Fruit fly (Drosophila melanogaster) whole organism, embryonic: Measurements from ENCODE around the gene Rip11.
A peak's percentile ranks its signal among the peaks of the same experiment; 100 is the strongest.

Experiments used
- ATbp ChIP-seq: fragments of 200-800 bp; sonication (Bioruptor generic); optimal IDR thresholded peaks from 2 replicates; lab custom pipeline; 2017; ENCODE audit warnings: missing biosample characterization, mild to moderate bottlenecking, missing genetic modification characterization, missing genetic modification reagents
- CG10274 ChIP-seq: fragments of 200-800 bp; sonication (Bioruptor generic); optimal IDR thresholded peaks from 3 replicates; lab custom pipeline; 2017; ENCODE audit warnings: missing biosample characterization, mild to moderate bottlenecking, missing genetic modification characterization
- CG11504 ChIP-seq: fragments of 200-800 bp; sonication (Bioruptor generic); optimal IDR thresholded peaks from 3 replicates; lab custom pipeline; 2019; ENCODE audit warnings: missing biosample characterization, mild to moderate bottlenecking, missing genetic modification characterization, moderate library complexity
- CG12219 ChIP-seq: fragments of 200-800 bp; sonication (Bioruptor generic); optimal IDR thresholded peaks from 3 replicates; lab custom pipeline; 2018; ENCODE audit warnings: missing biosample characterization, mild to moderate bottlenecking, missing genetic modification characterization
- CG12391 ChIP-seq: fragments of 200-800 bp; sonication (Bioruptor generic); optimal IDR thresholded peaks from 3 replicates; lab custom pipeline; 2018; ENCODE audit warnings: missing biosample characterization, mild to moderate bottlenecking, missing genetic modification characterization, moderate library complexity
- CG12942 ChIP-seq: fragments of 200-800 bp; sonication (Bioruptor generic); optimal IDR thresholded peaks from 3 replicates; lab custom pipeline; 2016; ENCODE audit warnings: missing biosample characterization, missing genetic modification characterization
- CG13424 ChIP-seq: fragments of 200-800 bp; sonication (Bioruptor generic); optimal IDR thresholded peaks from 2 replicates; lab custom pipeline; 2019; ENCODE audit warnings: missing biosample characterization, mild to moderate bottlenecking, missing genetic modification characterization, moderate library complexity
- CG13624 ChIP-seq: fragments of 200-800 bp; sonication (Bioruptor generic); optimal IDR thresholded peaks from 2 replicates; lab custom pipeline; 2016; ENCODE audit warnings: missing biosample characterization, missing genetic modification characterization
- CG14014 ChIP-seq: fragments of 200-800 bp; sonication (Bioruptor generic); IDR thresholded peaks from 2 replicates; pipeline ENCODE4 v1.3.6; 2022; ENCODE audit warnings: missing biosample characterization, missing genetic modification characterization
- CG17359 ChIP-seq: fragments of 200-800 bp; sonication (Bioruptor generic); optimal IDR thresholded peaks from 3 replicates; lab custom pipeline; 2018; ENCODE audit warnings: missing biosample characterization, mild to moderate bottlenecking, missing genetic modification characterization, moderate library complexity
- CG2120 ChIP-seq: fragments of 200-800 bp; sonication (Bioruptor generic); optimal IDR thresholded peaks from 3 replicates; lab custom pipeline; 2016; ENCODE audit warnings: missing biosample characterization, missing genetic modification characterization
- CG4360 ChIP-seq: fragments of 200-800 bp; sonication (Bioruptor generic); IDR thresholded peaks from 2 replicates; pipeline ENCODE4 v1.3.6; 2022; ENCODE audit warnings: missing biosample characterization, missing genetic modification characterization
- CG4730 ChIP-seq: fragments of 200-800 bp; sonication (Bioruptor generic); IDR thresholded peaks from 2 replicates; pipeline ENCODE4 v1.3.6; 2022; ENCODE audit warnings: missing biosample characterization, missing genetic modification characterization
- CG4854 ChIP-seq: fragments of 200-800 bp; sonication (Bioruptor generic); optimal IDR thresholded peaks from 2 replicates; lab custom pipeline; 2016; ENCODE audit warnings: missing biosample characterization, missing genetic modification characterization, inconsistent platforms
- CG7556 ChIP-seq: fragments of 200-800 bp; sonication (Bioruptor generic); optimal IDR thresholded peaks from 2 replicates; lab custom pipeline; 2017; ENCODE audit warnings: missing biosample characterization, mild to moderate bottlenecking, missing genetic modification characterization
- CG8924 ChIP-seq: fragments of 200-800 bp; optimal IDR thresholded peaks from 3 replicates; lab custom pipeline; 2019; ENCODE audit warnings: missing biosample characterization, mild to moderate bottlenecking, missing genetic modification characterization, moderate library complexity
- CG9215 ChIP-seq: fragments of 200-800 bp; sonication (Bioruptor generic); IDR thresholded peaks from 2 replicates; pipeline ENCODE4 v1.3.6; 2022; ENCODE audit warnings: missing biosample characterization, missing genetic modification characterization
- CoRest ChIP-seq: fragments of 200-800 bp; sonication (Bioruptor generic); optimal IDR thresholded peaks from 3 replicates; lab custom pipeline; 2018; ENCODE audit warnings: missing biosample characterization, mild to moderate bottlenecking, missing genetic modification characterization, moderate library complexity
- D19A ChIP-seq: fragments of 200-800 bp; optimal IDR thresholded peaks from 3 replicates; lab custom pipeline; 2019; ENCODE audit warnings: missing biosample characterization, mild to moderate bottlenecking, missing genetic modification characterization, moderate library complexity
- HLH3B ChIP-seq: fragments of 200-800 bp; sonication (Bioruptor generic); IDR thresholded peaks from 2 replicates; pipeline ENCODE4 v1.3.6; 2022; ENCODE audit warnings: missing biosample characterization, missing genetic modification characterization
- Hmr ChIP-seq: fragments of 200-800 bp; sonication (Bioruptor generic); optimal IDR thresholded peaks from 3 replicates; lab custom pipeline; 2017; ENCODE audit warnings: mild to moderate bottlenecking, missing biosample characterization, missing genetic modification reagents, missing genetic modification characterization
- Hr51 ChIP-seq, 2 experiments: fragments of 200-800 bp; sonication (Bioruptor generic); optimal IDR thresholded peaks; 2 replicates in 1 of 2; 3 replicates in 1 of 2; lab custom pipeline; 2016 to 2018; ENCODE audit warnings: missing biosample characterization in 2 of 2, missing genetic modification characterization in 2 of 2, mild to moderate bottlenecking in 1 of 2, moderate library complexity in 1 of 2
- Meics ChIP-seq: fragments of 200-800 bp; sonication (Bioruptor generic); optimal IDR thresholded peaks from 2 replicates; lab custom pipeline; 2017; ENCODE audit warnings: missing biosample characterization, mild to moderate bottlenecking, missing genetic modification characterization
- Oli ChIP-seq: fragments of 200-800 bp; sonication (Bioruptor generic); optimal IDR thresholded peaks from 2 replicates; lab custom pipeline; 2018; ENCODE audit warnings: missing biosample characterization, mild to moderate bottlenecking, missing genetic modification characterization, moderate library complexity
- Optix ChIP-seq: fragments of 200-800 bp; sonication (Bioruptor generic); IDR thresholded peaks from 3 replicates; pipeline ENCODE4 v1.3.6; 2022; ENCODE audit warnings: missing biosample characterization, missing genetic modification characterization
- Ptx1 ChIP-seq: fragments of 200-800 bp; sonication (Bioruptor generic); IDR thresholded peaks from 2 replicates; pipeline ENCODE4 v1.3.6; 2022; ENCODE audit warnings: missing biosample characterization, missing genetic modification characterization
- Sox102F ChIP-seq: fragments of 200-800 bp; sonication (Bioruptor generic); optimal IDR thresholded peaks from 2 replicates; lab custom pipeline; 2018; ENCODE audit warnings: missing biosample characterization, mild to moderate bottlenecking, missing genetic modification characterization, moderate library complexity
- Xbp1 ChIP-seq: fragments of 200-800 bp; sonication (Bioruptor generic); optimal IDR thresholded peaks from 3 replicates; lab custom pipeline; 2016; ENCODE audit warnings: missing biosample characterization, mild to moderate bottlenecking, missing genetic modification characterization
- ato ChIP-seq: fragments of 200-800 bp; sonication (Bioruptor generic); IDR thresholded peaks from 2 replicates; pipeline ENCODE4 v1.3.6; 2022; ENCODE audit warnings: missing biosample characterization, missing genetic modification characterization; ENCODE audit not compliant: partially characterized antibody
- caup ChIP-seq: fragments of 200-800 bp; sonication (Bioruptor generic); optimal IDR thresholded peaks from 3 replicates; lab custom pipeline; 2017; ENCODE audit warnings: missing biosample characterization, mild to moderate bottlenecking, missing genetic modification characterization, moderate library complexity; ENCODE audit not compliant: severe bottlenecking
- danr ChIP-seq: fragments of 200-800 bp; sonication (Bioruptor generic); IDR thresholded peaks from 2 replicates; pipeline ENCODE4 v1.3.6; 2022; ENCODE audit warnings: missing biosample characterization, missing genetic modification characterization
- dmrt99B ChIP-seq: fragments of 200-800 bp; sonication (Bioruptor generic); optimal IDR thresholded peaks from 2 replicates; lab custom pipeline; 2018; ENCODE audit warnings: missing biosample characterization, mild to moderate bottlenecking, missing genetic modification characterization, moderate library complexity
- dysf ChIP-seq: fragments of 200-800 bp; sonication (Bioruptor generic); IDR thresholded peaks from 3 replicates; pipeline ENCODE4 v1.3.6; 2022; ENCODE audit warnings: missing biosample characterization, missing genetic modification characterization
- eyg ChIP-seq: fragments of 200-800 bp; sonication (Bioruptor generic); optimal IDR thresholded peaks from 3 replicates; lab custom pipeline; 2016; ENCODE audit warnings: missing biosample characterization, missing genetic modification characterization
- fd96Cb ChIP-seq: fragments of 200-800 bp; sonication (Bioruptor generic); optimal IDR thresholded peaks from 2 replicates; lab custom pipeline; 2018; ENCODE audit warnings: missing biosample characterization, mild to moderate bottlenecking, missing genetic modification characterization, moderate library complexity
- gcm ChIP-seq: fragments of 200-800 bp; sonication (Bioruptor generic); optimal IDR thresholded peaks from 2 replicates; lab custom pipeline; 2019; ENCODE audit warnings: missing biosample characterization, mild to moderate bottlenecking, missing genetic modification characterization, moderate library complexity
- hkb ChIP-seq, 2 experiments: fragments of 200-800 bp in 1 of 2; fragments of >200 bp in 1 of 2; sonication (Bioruptor generic) in 1 of 2; IDR thresholded peaks in 1 of 2; optimal IDR thresholded peaks in 1 of 2; 2 replicates each; pipeline versions ENCODE4 v1.3.6 to Lab custom; 2017 to 2022; ENCODE audit warnings: missing biosample characterization in 1 of 2, missing genetic modification characterization in 1 of 2
- ind ChIP-seq: fragments of 200-800 bp; sonication (Bioruptor generic); optimal IDR thresholded peaks from 3 replicates; lab custom pipeline; 2016; ENCODE audit warnings: missing biosample characterization, missing genetic modification characterization
- lmd ChIP-seq: fragments of 200-800 bp; sonication (Bioruptor generic); IDR thresholded peaks from 2 replicates; pipeline ENCODE4 v1.3.6; 2022; ENCODE audit warnings: missing biosample characterization, missing genetic modification characterization
- lola ChIP-seq, 3 experiments: fragments of >200 bp in 2 of 3; fragments of 200-800 bp in 1 of 3; sonication (Bioruptor generic) in 1 of 3; optimal IDR thresholded peaks; 2 replicates each; lab custom pipeline; 2017 to 2019; ENCODE audit warnings: missing biosample characterization in 3 of 3, missing genetic modification characterization in 3 of 3, mild to moderate bottlenecking in 1 of 3, moderate library complexity in 1 of 3
- nmo ChIP-seq: fragments of 200-800 bp; sonication (Bioruptor generic); optimal IDR thresholded peaks from 2 replicates; lab custom pipeline; 2018; ENCODE audit warnings: missing biosample characterization, mild to moderate bottlenecking, missing genetic modification characterization, moderate library complexity
- org-1 ChIP-seq: fragments of 200-800 bp; sonication (Bioruptor generic); optimal IDR thresholded peaks from 2 replicates; lab custom pipeline; 2017; ENCODE audit warnings: missing biosample characterization, missing genetic modification characterization
- phol ChIP-seq: fragments of 200-800 bp; sonication (Bioruptor generic); optimal IDR thresholded peaks from 3 replicates; lab custom pipeline; 2018; ENCODE audit warnings: missing biosample characterization, mild to moderate bottlenecking, missing genetic modification characterization, moderate library complexity
- pnt ChIP-seq: fragments of 200-800 bp; sonication (Bioruptor generic); optimal IDR thresholded peaks from 3 replicates; lab custom pipeline; 2016; ENCODE audit warnings: missing biosample characterization, missing genetic modification characterization
- salm ChIP-seq: fragments of 200-800 bp; sonication (Bioruptor generic); optimal IDR thresholded peaks from 2 replicates; lab custom pipeline; 2018; ENCODE audit warnings: missing biosample characterization, mild to moderate bottlenecking, missing genetic modification characterization
- slbo ChIP-seq: fragments of 200-800 bp; sonication (Bioruptor generic); IDR thresholded peaks from 2 replicates; pipeline ENCODE4 v1.3.6; 2022; ENCODE audit warnings: missing biosample characterization, missing genetic modification characterization
- tgo ChIP-seq: fragments of 200-800 bp; sonication (Bioruptor generic); IDR thresholded peaks from 3 replicates; pipeline ENCODE4 v1.3.6; 2022; ENCODE audit warnings: missing biosample characterization, missing genetic modification characterization
- tin ChIP-seq: fragments of 200-800 bp; sonication (Bioruptor generic); optimal IDR thresholded peaks from 3 replicates; lab custom pipeline; 2016; ENCODE audit warnings: missing biosample characterization, missing genetic modification characterization

Rip11 gene

dm6 chrX:18613434-18613833, 34.0 kb downstream of the Rip11 start (continued):
- peak; percentile 10 for TF ChIP-seq Sox102F (GFP tag; lab: Kevin White, UChicago)
- TF ChIP-seq Optix: no peak
- no peak for TF ChIP-seq gcm
- peak; percentile 13 for TF ChIP-seq nmo
- peak; percentile 18 for TF ChIP-seq CG8924
- TF ChIP-seq Oli (tag; lab: Kevin White, UChicago): peak; percentile 25
- TF ChIP-seq lmd (GFP tag; lab: Robert Waterston, UW): peak; percentile 33; the same call in 1 of the 2 replicates
- no peak for TF ChIP-seq danr (GFP tag; lab: Robert Waterston, UW)
- peak; percentile 13 for TF ChIP-seq CG7556
- no peak for TF ChIP-seq CG4360 (GFP tag; lab: Robert Waterston, UW)
- TF ChIP-seq Xbp1 (GFP tag; lab: Kevin White, UChicago): peak; percentile 18
- TF ChIP-seq org-1 (GFP tag; lab: Kevin White, UChicago): peak; percentile 2
- TF ChIP-seq CG11504 (tag; lab: Kevin White, UChicago): peak; percentile 49
- no peak for TF ChIP-seq hkb (optimal IDR thresholded peaks at IDR 0.05; lab: Kevin White, UChicago)
- no peak for TF ChIP-seq hkb (GFP tag; IDR thresholded peaks at IDR 0.05; lab: Robert Waterston, UW)
- TF ChIP-seq CG9215 (GFP tag; lab: Robert Waterston, UW): peak; percentile 5; the same call in 1 of the 2 replicates
- 0 out of 3 replicates have a peak, but pooled peaks have one; percentile 15 for TF ChIP-seq dysf (GFP tag; lab: Robert Waterston, UW)
- TF ChIP-seq CG4730 (GFP tag; lab: Robert Waterston, UW): no peak
- peak; percentile 47 for TF ChIP-seq D19A (tag; lab: Kevin White, UChicago)
- TF ChIP-seq CG4854 (GFP tag; lab: Kevin White, UChicago): no peak
- TF ChIP-seq dmrt99B (tag; lab: Kevin White, UChicago): peak; percentile 43
- TF ChIP-seq Hr51 (GFP tag; optimal IDR thresholded peaks at IDR 0.05; lab: Kevin White, UChicago): peak in 1 of 2 experiments; percentile 11
- TF ChIP-seq phol (tag; lab: Kevin White, UChicago): peak; percentile 38
- peak; percentile 5 for TF ChIP-seq CoRest (tag; lab: Kevin White, UChicago)
- peak; percentile 5 for TF ChIP-seq Hmr (GFP tag; lab: Kevin White, UChicago)
- TF ChIP-seq eyg: no peak
- TF ChIP-seq CG12391 (tag; lab: Kevin White, UChicago): peak; percentile 1
- peak; percentile 16 for TF ChIP-seq fd96Cb (tag; lab: Kevin White, UChicago)
- TF ChIP-seq slbo: peak; percentile 31; the same call in 1 of the 2 replicates
- peak; percentile 7 for TF ChIP-seq tin (GFP tag; lab: Kevin White, UChicago)
- peak; percentile 10; the same call in 1 of the 2 replicates for TF ChIP-seq HLH3B (GFP tag; lab: Robert Waterston, UW)
- peak; percentile 0 for TF ChIP-seq CG17359 (tag; lab: Kevin White, UChicago)
- peak; percentile 6 for TF ChIP-seq pnt
- TF ChIP-seq CG14014 (GFP tag; lab: Robert Waterston, UW): 0 out of 2 replicates have a peak, but pooled peaks have one; percentile 20
- no peak for TF ChIP-seq lola (GFP tag; optimal IDR thresholded peaks at IDR 0.05; lab: Kevin White, UChicago)
- TF ChIP-seq CG10274: peak; percentile 81
- TF ChIP-seq CG13424 (tag; lab: Kevin White, UChicago): peak; percentile 0
- peak; percentile 14 for TF ChIP-seq ATbp (GFP tag; lab: Kevin White, UChicago)
- no peak for TF ChIP-seq salm (tag; lab: Kevin White, UChicago)
- TF ChIP-seq CG2120: peak; percentile 34
- peak; percentile 34; the same call in 1 of the 3 replicates for TF ChIP-seq tgo
- no peak for TF ChIP-seq caup (GFP tag; lab: Kevin White, UChicago)
- TF ChIP-seq CG12942: no peak
- TF ChIP-seq ind (GFP tag; lab: Kevin White, UChicago): peak; percentile 33
- no peak for TF ChIP-seq ato (GFP tag; lab: Robert Waterston, UW)
- peak; percentile 40 for TF ChIP-seq Ptx1
- no peak for TF ChIP-seq CG13624
- peak; percentile 15 for TF ChIP-seq Meics (GFP tag; lab: Kevin White, UChicago)
- TF ChIP-seq CG12219 (GFP tag; lab: Kevin White, UChicago): no peak
